Fruit fly (Drosophila melanogaster) whole organism, wandering third instar larva: ENCODE measurements around the gene Cyp4ae1.

Experiments
- Abd-B ChIP-seq: fragments of >200 bp; optimal IDR thresholded peaks from 2 replicates; lab custom pipeline; 2017; ENCODE audit warnings: missing biosample characterization, missing genetic modification characterization
- CG32264 ChIP-seq: fragments of 200-800 bp; sonication (Bioruptor generic); optimal IDR thresholded peaks from 2 replicates; lab custom pipeline; 2016; ENCODE audit warnings: missing biosample characterization, missing genetic modification characterization
- Dfd ChIP-seq: fragments of >200 bp; optimal IDR thresholded peaks from 2 replicates; lab custom pipeline; 2017; ENCODE audit warnings: missing biosample characterization, missing genetic modification characterization
- Dif ChIP-seq: fragments of 200-275, 200-300 bp; sonication (Bioruptor generic); optimal IDR thresholded peaks from 2 replicates; lab custom pipeline; 2018; ENCODE audit warnings: missing biosample characterization, missing genetic modification characterization; ENCODE audit not compliant: partially characterized antibody
- Hr78 ChIP-seq: fragments of >200 bp; optimal IDR thresholded peaks from 2 replicates; lab custom pipeline; 2017; ENCODE audit warnings: missing biosample characterization, missing genetic modification characterization
- Jra ChIP-seq: sonication (Bioruptor generic); optimal IDR thresholded peaks from 2 replicates; lab custom pipeline; 2016; ENCODE audit warnings: missing biosample characterization, missing genetic modification characterization
- dmrt93B ChIP-seq: fragments of 200-800 bp; sonication (Bioruptor generic); optimal IDR thresholded peaks from 2 replicates; lab custom pipeline; 2018; ENCODE audit warnings: missing biosample characterization, mild to moderate bottlenecking, missing genetic modification characterization
- dsf ChIP-seq: sonication (Bioruptor generic); optimal IDR thresholded peaks from 2 replicates; lab custom pipeline; 2016; ENCODE audit warnings: missing biosample characterization, missing genetic modification characterization, borderline replicate concordance
- ey ChIP-seq: fragments of 200-800 bp; sonication (Bioruptor generic); optimal IDR thresholded peaks from 2 replicates; lab custom pipeline; 2016; ENCODE audit warnings: missing biosample characterization, missing genetic modification characterization
- foxo ChIP-seq, 2 experiments: fragments of 200-800 bp; sonication (Bioruptor generic); optimal IDR thresholded peaks; 2 replicates in 1 of 2; 3 replicates in 1 of 2; lab custom pipeline; 2016 to 2017; ENCODE audit warnings: missing biosample characterization in 2 of 2, missing genetic modification characterization in 2 of 2
- fru ChIP-seq: fragments of 200-800 bp; sonication (Bioruptor generic); optimal IDR thresholded peaks from 3 replicates; lab custom pipeline; 2016; ENCODE audit warnings: missing biosample characterization, mild to moderate bottlenecking, missing genetic modification characterization
- woc ChIP-seq: sonication (Bioruptor generic); optimal IDR thresholded peaks from 2 replicates; lab custom pipeline; 2016; ENCODE audit warnings: missing biosample characterization, mild to moderate bottlenecking, missing genetic modification characterization

DNA sequence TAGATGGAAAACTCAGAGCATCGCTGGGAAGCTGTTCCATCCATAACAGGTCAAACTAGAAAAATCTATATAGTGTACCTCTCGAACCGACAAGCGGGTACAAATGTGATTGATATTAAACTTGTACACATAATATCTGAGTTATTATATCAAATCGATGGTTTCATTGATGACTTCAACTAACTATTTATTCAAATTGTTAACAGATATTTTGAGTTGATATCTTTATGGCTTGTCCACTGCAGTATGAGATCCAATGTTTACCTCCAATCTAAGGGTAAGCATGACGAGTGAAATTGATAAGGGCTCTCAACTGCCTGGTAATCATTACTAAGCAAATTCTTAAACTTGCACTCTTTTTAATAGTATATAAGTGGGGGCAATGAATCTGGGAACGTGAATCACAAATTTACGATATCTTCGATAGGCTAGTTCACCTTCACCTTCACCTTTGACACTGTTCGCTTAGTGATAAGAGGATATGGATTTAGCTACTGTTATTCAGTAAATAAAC lies 2.8 kb upstream of the Cyp4ae1 start, which contains the start of gene Cyp4d2:
- TF ChIP-seq foxo (GFP tag; optimal IDR thresholded peaks at IDR 0.05; lab: Kevin White, UChicago) (no peak), Jra (GFP tag; lab: Kevin White, UChicago) (no peak), Dif (no peak), CG32264 (no peak), Dfd (no peak), Hr78 (GFP tag; lab: Kevin White, UChicago) (no peak), dmrt93B (GFP tag; lab: Kevin White, UChicago) (no peak), fru (GFP tag; lab: Kevin White, UChicago) (no peak), dsf (GFP tag; lab: Kevin White, UChicago) (no peak), ey (GFP tag; lab: Kevin White, UChicago) (no peak), Abd-B (GFP tag; lab: Kevin White, UChicago) (no peak), woc (GFP tag; lab: Kevin White, UChicago) (no peak)
